Fruit fly (Drosophila melanogaster): ENCODE measurements around the gene CG13454.

DNA sequence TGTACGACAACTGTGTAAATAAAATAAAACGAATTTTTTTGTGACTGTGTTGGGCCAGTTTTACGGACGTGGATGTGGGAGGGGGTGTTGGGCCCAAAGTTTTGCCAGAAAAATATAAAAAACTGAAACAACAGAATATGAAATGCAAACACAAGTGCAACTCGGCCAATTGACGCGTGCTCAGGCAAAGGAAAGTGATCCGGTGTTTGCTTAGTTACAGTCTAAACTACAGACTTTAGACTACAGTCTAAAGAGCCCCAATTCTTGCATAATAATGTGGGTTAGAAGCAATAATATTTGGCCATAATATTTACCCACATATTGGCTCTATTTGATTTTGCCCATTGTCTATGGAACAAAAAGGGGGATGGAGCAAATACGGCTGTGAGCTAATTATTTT lies 32.0 kb upstream of the CG13454 start:
- TF ChIP-seq Dll (optimal IDR thresholded peaks at IDR 0.05): no peak
- no peak for TF ChIP-seq pan (optimal IDR thresholded peaks at IDR 0.05)
- TF ChIP-seq psq (optimal IDR thresholded peaks at IDR 0.05): no peak
- TF ChIP-seq CG8478 (optimal IDR thresholded peaks at IDR 0.05): no peak

Data from whole organism.